Fruit fly (Drosophila melanogaster): Measurements from ENCODE around the gene CG14441.

Gene CG14441

dm6 chrX:6694979-6695388 lies 4.3 kb upstream of the CG14441 start, which contains the start of gene CG14442 (continued):
- TF ChIP-seq h (optimal IDR thresholded peaks at IDR 0.05) (no peak), TFAM (GFP tag; optimal IDR thresholded peaks at IDR 0.05) (no peak), NfI (GFP tag; optimal IDR thresholded peaks at IDR 0.05) (peak; percentile 8), CG15601 (tag; optimal IDR thresholded peaks at IDR 0.05) (peak; percentile 33), CG34376 (GFP tag; optimal IDR thresholded peaks at IDR 0.05) (no peak), ewg (GFP tag; optimal IDR thresholded peaks at IDR 0.05) (no peak), al (GFP tag; IDR thresholded peaks at IDR 0.05) (0 out of 2 replicates have a peak, but pooled peaks have one; percentile 13), Pdp1 (GFP tag; optimal IDR thresholded peaks at IDR 0.05) (peak; percentile 33 to 89), Dref (GFP tag; IDR thresholded peaks at IDR 0.05) (peak; percentile 83), Rfx (GFP tag; IDR thresholded peaks at IDR 0.05) (peak; percentile 51), CG9727 (GFP tag; optimal IDR thresholded peaks at IDR 0.05) (peak; percentile 2), CG5180 (GFP tag; optimal IDR thresholded peaks at IDR 0.05) (peak; percentile 6), CG13894 (tag; optimal IDR thresholded peaks at IDR 0.05) (peak; percentile 66), lola (GFP tag; optimal IDR thresholded peaks at IDR 0.05) (peak in 1 of 3 experiments; percentile 15), CrebB (tag; optimal IDR thresholded peaks at IDR 0.05) (no peak), bbx (GFP tag; IDR thresholded peaks at IDR 0.05; ENCODE audit: partially characterized antibody) (peak; percentile 91), CG13424 (tag; optimal IDR thresholded peaks at IDR 0.05) (peak; percentile 51), odd (GFP tag; optimal IDR thresholded peaks at IDR 0.05) (no peak), CG8089 (GFP tag; optimal IDR thresholded peaks at IDR 0.05) (no peak), lilli (GFP tag; optimal IDR thresholded peaks at IDR 0.05) (peak; percentile 71), CG7963 (GFP tag; IDR thresholded peaks at IDR 0.05; ENCODE audit: partially characterized antibody) (peak; percentile 87), CG13296 (GFP tag; optimal IDR thresholded peaks at IDR 0.05) (peak; percentile 29), NFAT (GFP tag; IDR thresholded peaks at IDR 0.05) (peak; percentile 22; the same call in 1 of the 2 replicates), tup (GFP tag; optimal IDR thresholded peaks at IDR 0.05) (no peak), Ravus (GFP tag; IDR thresholded peaks at IDR 0.05) (no peak), zfh1 (GFP tag; IDR thresholded peaks at IDR 0.05) (peak; percentile 49; the same call in 1 of the 3 replicates), CG17361 (GFP tag; IDR thresholded peaks at IDR 0.05) (peak; percentile 45; the same call in 1 of the 3 replicates), CG18599 (GFP tag; optimal IDR thresholded peaks at IDR 0.05) (peak; percentile 31), CG30020 (tag; optimal IDR thresholded peaks at IDR 0.05) (peak; percentile 56), CG7556 (GFP tag; optimal IDR thresholded peaks at IDR 0.05) (peak; percentile 12), CG9437 (GFP tag; optimal IDR thresholded peaks at IDR 0.05) (peak; percentile 55), Hmr (GFP tag; optimal IDR thresholded peaks at IDR 0.05) (peak; percentile 56), D (optimal IDR thresholded peaks at IDR 0.05) (no peak), D (GFP tag; optimal IDR thresholded peaks at IDR 0.05) (no peak), slp2 (GFP tag; optimal IDR thresholded peaks at IDR 0.05) (peak; percentile 1), gro (GFP tag; optimal IDR thresholded peaks at IDR 0.05) (peak; percentile 35), Elba2 (GFP tag; optimal IDR thresholded peaks at IDR 0.05) (peak; percentile 4), CG8765 (GFP tag; IDR thresholded peaks at IDR 0.05) (no peak), CG3838 (GFP tag; optimal IDR thresholded peaks at IDR 0.05) (peak; percentile 4), insv (GFP tag; optimal IDR thresholded peaks at IDR 0.05) (no peak), CG13775 (GFP tag; optimal IDR thresholded peaks at IDR 0.05) (peak; percentile 45), Ets65A (GFP tag) (peak; percentile 76), Myb (GFP tag; optimal IDR thresholded peaks at IDR 0.05) (peak; percentile 67), CG6689 (GFP tag; IDR thresholded peaks at IDR 0.05) (peak; percentile 46; the same call in 1 of the 2 replicates), Meics (GFP tag; optimal IDR thresholded peaks at IDR 0.05) (peak; percentile 11), zf30C (GFP tag; optimal IDR thresholded peaks at IDR 0.05) (no peak), stwl (tag; optimal IDR thresholded peaks at IDR 0.05) (peak; percentile 98), dmrt11E (tag; optimal IDR thresholded peaks at IDR 0.05) (peak; percentile 7), mam (GFP tag; optimal IDR thresholded peaks at IDR 0.05) (peak; percentile 11), E2f1 (GFP tag; IDR thresholded peaks at IDR 0.05) (no peak)

All from whole organism, embryonic.